Worm (Caenorhabditis elegans): ENCODE measurements around the gene F57G4.1.

ce11 chrV:17607797-17608196 is 15.5 kb upstream of the F57G4.1 start, which contains the start of gene srz-91:
- TF ChIP-seq ama-1 (optimal IDR thresholded peaks at IDR 0.05) = no peak
- no peak for TF ChIP-seq snpc-4 (tag; optimal IDR thresholded peaks at IDR 0.05)
- TF ChIP-seq nhr-12 (tag; optimal IDR thresholded peaks at IDR 0.05) = no peak
